Fruit fly (Drosophila melanogaster) whole organism, embryonic: ENCODE results near the gene CG45049.

ENCODE experiments used
- Abd-B ChIP-seq: fragments of 200-800 bp; sonication (Bioruptor generic); optimal IDR thresholded peaks from 2 replicates; lab custom pipeline; 2018; ENCODE audit warnings: missing biosample characterization, mild to moderate bottlenecking, missing genetic modification characterization, moderate library complexity
- C15 ChIP-seq: fragments of 200-800 bp; sonication (Bioruptor generic); IDR thresholded peaks from 3 replicates; pipeline ENCODE4 v1.3.6; 2022; ENCODE audit warnings: missing biosample characterization, missing genetic modification characterization
- CG10462 ChIP-seq: fragments of 200-800 bp; sonication (Bioruptor generic); optimal IDR thresholded peaks from 2 replicates; lab custom pipeline; 2016; ENCODE audit warnings: missing biosample characterization, missing genetic modification characterization
- CG10543 ChIP-seq: fragments of 200-800 bp; sonication (Bioruptor generic); optimal IDR thresholded peaks from 3 replicates; lab custom pipeline; 2017; ENCODE audit warnings: missing biosample characterization, mild to moderate bottlenecking, missing genetic modification characterization, moderate library complexity
- CG10979 ChIP-seq: fragments of 200-800 bp; sonication (Bioruptor generic); optimal IDR thresholded peaks from 2 replicates; lab custom pipeline; 2018; ENCODE audit warnings: missing biosample characterization, mild to moderate bottlenecking, missing genetic modification characterization, moderate library complexity
- CG11398 ChIP-seq: fragments of 200-800 bp; sonication (Bioruptor generic); optimal IDR thresholded peaks from 2 replicates; lab custom pipeline; 2016; ENCODE audit warnings: missing biosample characterization, missing genetic modification characterization
- CG11696 ChIP-seq: fragments of 200-800 bp; sonication (Bioruptor generic); IDR thresholded peaks from 2 replicates; pipeline ENCODE4 v1.3.6; 2022; ENCODE audit warnings: missing biosample characterization, missing genetic modification characterization
- CG13624 ChIP-seq: fragments of 200-800 bp; sonication (Bioruptor generic); optimal IDR thresholded peaks from 2 replicates; lab custom pipeline; 2016; ENCODE audit warnings: missing biosample characterization, missing genetic modification characterization
- CG14441 ChIP-seq: fragments of 200-800 bp; sonication (Bioruptor generic); IDR thresholded peaks from 2 replicates; pipeline ENCODE4 v1.3.6; 2022; ENCODE audit warnings: missing biosample characterization, missing genetic modification characterization
- CG1602 ChIP-seq: fragments of 200-800 bp; sonication (Bioruptor generic); optimal IDR thresholded peaks from 3 replicates; lab custom pipeline; 2016; ENCODE audit warnings: missing biosample characterization, missing genetic modification characterization
- CG16863 ChIP-seq: fragments of 200-800 bp; sonication (Bioruptor generic); optimal IDR thresholded peaks from 3 replicates; lab custom pipeline; 2016; ENCODE audit warnings: missing biosample characterization, missing genetic modification characterization
- CG2120 ChIP-seq: fragments of 200-800 bp; sonication (Bioruptor generic); optimal IDR thresholded peaks from 3 replicates; lab custom pipeline; 2016; ENCODE audit warnings: missing biosample characterization, missing genetic modification characterization
- CG31365 ChIP-seq: fragments of 200-800 bp; sonication (Bioruptor generic); optimal IDR thresholded peaks from 2 replicates; lab custom pipeline; 2018; ENCODE audit warnings: missing biosample characterization, mild to moderate bottlenecking, missing genetic modification characterization
- CG31441 ChIP-seq: fragments of 200-800 bp; sonication (Bioruptor generic); IDR thresholded peaks from 2 replicates; pipeline ENCODE4 v1.3.6; 2022; ENCODE audit warnings: missing biosample characterization, missing genetic modification characterization
- CG3726 ChIP-seq: fragments of 200-800 bp; sonication (Bioruptor generic); IDR thresholded peaks from 3 replicates; pipeline ENCODE4, ENCODE4 v1.3.6; 2022; ENCODE audit warnings: missing biosample characterization, missing genetic modification characterization
- CG4424 ChIP-seq: fragments of 200-800 bp; sonication (Bioruptor generic); optimal IDR thresholded peaks from 3 replicates; lab custom pipeline; 2016; ENCODE audit warnings: missing biosample characterization, missing genetic modification characterization
- CG4617 ChIP-seq: fragments of 200-800 bp; sonication (Bioruptor generic); optimal IDR thresholded peaks from 3 replicates; lab custom pipeline; 2016; ENCODE audit warnings: missing biosample characterization, missing genetic modification characterization, borderline replicate concordance
- CG6813 ChIP-seq: fragments of 200-800 bp; sonication (Bioruptor generic); optimal IDR thresholded peaks from 2 replicates; lab custom pipeline; 2017; ENCODE audit warnings: missing biosample characterization, missing genetic modification characterization, mild to moderate bottlenecking, moderate library complexity, missing genetic modification reagents
- CG9876 ChIP-seq: fragments of 200-800 bp; sonication (Bioruptor generic); optimal IDR thresholded peaks from 2 replicates; lab custom pipeline; 2016; ENCODE audit warnings: missing biosample characterization, missing genetic modification characterization
- CTCF ChIP-seq: fragments of 200-800 bp; sonication (Bioruptor generic); optimal IDR thresholded peaks from 2 replicates; lab custom pipeline; 2017; ENCODE audit warnings: missing biosample characterization, mild to moderate bottlenecking, missing genetic modification characterization, moderate library complexity
- Doc3 ChIP-seq: fragments of 200-800 bp; sonication (Bioruptor generic); IDR thresholded peaks from 3 replicates; pipeline ENCODE4 v1.3.6; 2022; ENCODE audit warnings: missing biosample characterization, missing genetic modification characterization; ENCODE audit not compliant: partially characterized antibody
- Elba2 ChIP-seq: fragments of 200-800 bp; sonication (Bioruptor generic); optimal IDR thresholded peaks from 3 replicates; lab custom pipeline; 2016; ENCODE audit warnings: missing biosample characterization, missing genetic modification characterization
- MTF-1 ChIP-seq: fragments of 200-800 bp; sonication (Bioruptor generic); optimal IDR thresholded peaks from 2 replicates; lab custom pipeline; 2018; ENCODE audit warnings: missing biosample characterization, mild to moderate bottlenecking, missing genetic modification characterization, borderline replicate concordance
- NC2β ChIP-seq: fragments of 200-800 bp; sonication (Bioruptor generic); optimal IDR thresholded peaks from 2 replicates; lab custom pipeline; 2016; ENCODE audit warnings: missing biosample characterization, missing genetic modification characterization
- Nf-YA ChIP-seq: fragments of 200-800 bp; sonication (Bioruptor generic); IDR thresholded peaks from 2 replicates; pipeline ENCODE4 v1.3.6; 2022; ENCODE audit warnings: missing biosample characterization, missing genetic modification characterization
- Nf-YB ChIP-seq: fragments of 200-800 bp; sonication (Bioruptor generic); optimal IDR thresholded peaks from 3 replicates; lab custom pipeline; 2019; ENCODE audit warnings: missing biosample characterization, mild to moderate bottlenecking, missing genetic modification characterization, moderate library complexity
- Rfx ChIP-seq: fragments of 200-800 bp; sonication (Bioruptor generic); IDR thresholded peaks from 2 replicates; pipeline ENCODE4 v1.3.6; 2022; ENCODE audit warnings: missing biosample characterization, missing genetic modification characterization
- Side ChIP-seq: fragments of 200-800 bp; sonication (Bioruptor generic); optimal IDR thresholded peaks from 2 replicates; lab custom pipeline; 2016; ENCODE audit warnings: missing biosample characterization, missing genetic modification characterization
- Ssrp ChIP-seq: fragments of 200-800 bp; sonication (Bioruptor generic); optimal IDR thresholded peaks from 2 replicates; lab custom pipeline; 2018; ENCODE audit warnings: missing biosample characterization, mild to moderate bottlenecking, missing genetic modification characterization, moderate library complexity
- abd-A ChIP-seq: fragments of 200-800 bp; sonication (Bioruptor generic); optimal IDR thresholded peaks from 3 replicates; lab custom pipeline; 2019; ENCODE audit warnings: missing biosample characterization, mild to moderate bottlenecking, missing genetic modification characterization, moderate library complexity
- bbx ChIP-seq: fragments of 200-800 bp; sonication (Bioruptor generic); IDR thresholded peaks from 2 replicates; pipeline ENCODE4 v1.3.6; 2022; ENCODE audit warnings: missing biosample characterization, missing genetic modification characterization; ENCODE audit not compliant: partially characterized antibody
- dati ChIP-seq: fragments of 200-800 bp; sonication (Bioruptor generic); IDR thresholded peaks from 2 replicates; pipeline ENCODE4 v1.3.6; 2022; ENCODE audit warnings: missing biosample characterization, missing genetic modification characterization
- dmrt11E ChIP-seq: fragments of 200-800 bp; sonication (Bioruptor generic); optimal IDR thresholded peaks from 3 replicates; lab custom pipeline; 2018; ENCODE audit warnings: missing biosample characterization, mild to moderate bottlenecking, missing genetic modification characterization, moderate library complexity
- ems ChIP-seq: fragments of 200-800 bp; sonication (Bioruptor generic); optimal IDR thresholded peaks from 3 replicates; lab custom pipeline; 2016; ENCODE audit warnings: missing biosample characterization, missing genetic modification characterization
- gcm2 ChIP-seq: fragments of 200-800 bp; sonication (Bioruptor generic); optimal IDR thresholded peaks from 2 replicates; lab custom pipeline; 2016; ENCODE audit warnings: missing biosample characterization, missing genetic modification characterization
- grn ChIP-seq: fragments of 200-800 bp; sonication (Bioruptor generic); optimal IDR thresholded peaks from 3 replicates; lab custom pipeline; 2017; ENCODE audit warnings: missing biosample characterization, missing genetic modification characterization
- gro ChIP-seq: fragments of 200-800 bp; sonication (Bioruptor generic); optimal IDR thresholded peaks from 2 replicates; lab custom pipeline; 2016; ENCODE audit warnings: missing biosample characterization, missing genetic modification characterization
- gsb ChIP-seq: fragments of 200-800 bp; sonication (Bioruptor generic); IDR thresholded peaks from 2 replicates; pipeline ENCODE4 v1.3.6; 2022; ENCODE audit warnings: missing biosample characterization, missing genetic modification characterization
- hkb ChIP-seq, 2 experiments: fragments of 200-800 bp in 1 of 2; fragments of >200 bp in 1 of 2; sonication (Bioruptor generic) in 1 of 2; IDR thresholded peaks in 1 of 2; optimal IDR thresholded peaks in 1 of 2; 2 replicates each; pipeline versions ENCODE4 v1.3.6 to Lab custom; 2017 to 2022; ENCODE audit warnings: missing biosample characterization in 1 of 2, missing genetic modification characterization in 1 of 2
- klu ChIP-seq: fragments of 200-800 bp; sonication (Bioruptor generic); IDR thresholded peaks from 2 replicates; pipeline ENCODE4 v1.3.6; 2022; ENCODE audit warnings: missing biosample characterization, missing genetic modification characterization
- kni ChIP-seq: fragments of 200-800 bp; sonication (Bioruptor generic); optimal IDR thresholded peaks from 3 replicates; lab custom pipeline; 2017; ENCODE audit warnings: mild to moderate bottlenecking, missing biosample characterization, missing genetic modification reagents, missing genetic modification characterization
- org-1 ChIP-seq: fragments of 200-800 bp; sonication (Bioruptor generic); optimal IDR thresholded peaks from 2 replicates; lab custom pipeline; 2017; ENCODE audit warnings: missing biosample characterization, missing genetic modification characterization
- pb ChIP-seq: fragments of 200-800 bp; sonication (Bioruptor generic); optimal IDR thresholded peaks from 3 replicates; lab custom pipeline; 2016; ENCODE audit warnings: missing biosample characterization, missing genetic modification characterization
- pros ChIP-seq: fragments of 200-800 bp; sonication (Bioruptor generic); optimal IDR thresholded peaks from 3 replicates; lab custom pipeline; 2019; ENCODE audit warnings: missing biosample characterization, mild to moderate bottlenecking, missing genetic modification characterization, moderate library complexity
- pum ChIP-seq: fragments of 200-800 bp; sonication (Bioruptor generic); optimal IDR thresholded peaks from 2 replicates; lab custom pipeline; 2016; ENCODE audit warnings: missing biosample characterization, missing genetic modification characterization
- pzg ChIP-seq: fragments of 200-800 bp; sonication (Bioruptor generic); optimal IDR thresholded peaks from 3 replicates; lab custom pipeline; 2018; ENCODE audit warnings: missing biosample characterization, mild to moderate bottlenecking, missing genetic modification characterization, moderate library complexity
- schlank ChIP-seq: fragments of 200-800 bp; sonication (Bioruptor generic); optimal IDR thresholded peaks from 2 replicates; lab custom pipeline; 2018; ENCODE audit warnings: missing biosample characterization, mild to moderate bottlenecking, missing genetic modification characterization
- shn ChIP-seq: fragments of 200-800 bp; sonication (Bioruptor generic); optimal IDR thresholded peaks from 3 replicates; lab custom pipeline; 2016; ENCODE audit warnings: missing biosample characterization, missing genetic modification characterization
- unpg ChIP-seq: fragments of 200-800 bp; sonication (Bioruptor generic); optimal IDR thresholded peaks from 3 replicates; lab custom pipeline; 2018; ENCODE audit warnings: missing biosample characterization, mild to moderate bottlenecking, missing genetic modification characterization, moderate library complexity
- yki ChIP-seq: fragments of >200 bp; optimal IDR thresholded peaks from 3 replicates; lab custom pipeline; 2018
- zfh2 ChIP-seq: fragments of 200-800 bp; sonication (Bioruptor generic); optimal IDR thresholded peaks from 2 replicates; lab custom pipeline; 2016; ENCODE audit warnings: missing biosample characterization, missing genetic modification characterization

The CG45049 gene

DNA sequence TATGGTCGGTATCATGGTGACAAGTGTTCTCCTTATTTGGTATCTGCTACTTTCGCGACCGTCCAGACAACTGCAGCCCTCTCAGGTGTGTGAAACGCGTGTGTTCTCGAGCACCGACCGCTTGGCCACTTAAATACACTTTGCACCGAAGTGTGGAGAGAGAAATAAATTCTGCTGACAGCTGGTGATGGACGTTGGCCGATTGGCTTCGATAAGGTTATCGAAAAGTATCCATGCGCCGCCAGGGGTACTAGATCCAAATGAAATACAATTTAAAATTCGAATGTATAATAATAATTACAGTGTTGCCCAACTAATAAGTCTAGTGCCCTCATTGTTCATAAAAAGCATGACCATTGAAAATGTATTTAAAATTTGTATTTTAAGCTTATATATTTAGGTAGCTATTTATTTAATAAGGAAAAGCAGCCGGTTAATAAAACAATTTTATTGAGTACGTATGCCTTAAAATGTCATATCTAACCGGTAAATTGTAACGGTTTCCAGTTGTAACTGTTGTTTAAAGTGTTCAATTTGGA, 40.4 kb upstream of the CG45049 start, which contains the start of the genes Gclm and CG17625 (continued):
- peak; percentile 38 for TF ChIP-seq dmrt11E
- TF ChIP-seq ems (GFP tag; lab: Kevin White, UChicago): peak; percentile 14
- 0 out of 2 replicates have a peak, but pooled peaks have one; percentile 32 for TF ChIP-seq gsb (GFP tag; lab: Robert Waterston, UW)
- peak; percentile 31 for TF ChIP-seq CG10543 (GFP tag; lab: Kevin White, UChicago)
- TF ChIP-seq CTCF (GFP tag; lab: Kevin White, UChicago): peak; percentile 32
- TF ChIP-seq CG14441: peak; percentile 49; the same call in 1 of the 2 replicates
- TF ChIP-seq abd-A (tag; lab: Kevin White, UChicago): no peak
- peak; percentile 22 for TF ChIP-seq schlank
- no peak for TF ChIP-seq Elba2 (GFP tag; lab: Kevin White, UChicago)
- peak; percentile 57 for TF ChIP-seq gro (GFP tag; lab: Kevin White, UChicago)
- peak; percentile 43 for TF ChIP-seq CG6813 (GFP tag; lab: Kevin White, UChicago)
- TF ChIP-seq dati: no peak
- TF ChIP-seq yki (lab: Kevin White, UChicago): no peak
- TF ChIP-seq bbx (GFP tag; lab: Robert Waterston, UW): peak; percentile 84
- TF ChIP-seq CG1602 (GFP tag; lab: Kevin White, UChicago): peak; percentile 34
- TF ChIP-seq CG16863: no peak
- TF ChIP-seq Abd-B (GFP tag; lab: Kevin White, UChicago): peak; percentile 75
- TF ChIP-seq gcm2 (GFP tag; lab: Kevin White, UChicago): no peak
- TF ChIP-seq Nf-YB (GFP tag; lab: Kevin White, UChicago): peak; percentile 23
- no peak for TF ChIP-seq CG11398 (GFP tag; lab: Kevin White, UChicago)
- no peak for TF ChIP-seq org-1
- peak; percentile 63 for TF ChIP-seq Side
- no peak for TF ChIP-seq Nf-YA (GFP tag; lab: Robert Waterston, UW)
- TF ChIP-seq grn (GFP tag; lab: Kevin White, UChicago): no peak
- peak; percentile 49 for TF ChIP-seq zfh2 (GFP tag; lab: Kevin White, UChicago)
- TF ChIP-seq MTF-1 (GFP tag; lab: Kevin White, UChicago): peak; percentile 7
- peak; percentile 36 for TF ChIP-seq CG10979 (tag; lab: Kevin White, UChicago)
- peak; percentile 41 for TF ChIP-seq CG4424 (GFP tag; lab: Kevin White, UChicago)
- TF ChIP-seq CG11696 (GFP tag; lab: Robert Waterston, UW): no peak
- no peak for TF ChIP-seq CG9876 (GFP tag; lab: Kevin White, UChicago)
- TF ChIP-seq pb (GFP tag; lab: Kevin White, UChicago): no peak
- TF ChIP-seq Ssrp (tag; lab: Kevin White, UChicago): peak; percentile 39
- peak; percentile 66 for TF ChIP-seq Rfx (GFP tag; lab: Robert Waterston, UW)
- peak; percentile 52; the same call in 1 of the 2 replicates for TF ChIP-seq CG31441 (GFP tag; lab: Robert Waterston, UW)
- peak; percentile 4 for TF ChIP-seq NC2β (GFP tag; lab: Kevin White, UChicago)
- TF ChIP-seq CG3726 (GFP tag; lab: Robert Waterston, UW): no peak
- no peak for TF ChIP-seq CG4617 (GFP tag; lab: Kevin White, UChicago)
- TF ChIP-seq CG13624 (GFP tag; lab: Kevin White, UChicago): peak; percentile 26
- no peak for TF ChIP-seq C15 (GFP tag; lab: Robert Waterston, UW)
- no peak for TF ChIP-seq pum (GFP tag; lab: Kevin White, UChicago)
- TF ChIP-seq CG2120 (GFP tag; lab: Kevin White, UChicago): peak; percentile 78
- TF ChIP-seq pros (GFP tag; lab: Kevin White, UChicago): no peak
- peak; percentile 42 for TF ChIP-seq unpg (GFP tag; lab: Kevin White, UChicago)
- peak; percentile 39 for TF ChIP-seq CG31365 (tag; lab: Kevin White, UChicago)
- peak; percentile 18 for TF ChIP-seq CG10462
- TF ChIP-seq shn (GFP tag; lab: Kevin White, UChicago): peak; percentile 11
- peak; percentile 35; the same call in 1 of the 2 replicates for TF ChIP-seq klu (GFP tag; lab: Robert Waterston, UW)
- TF ChIP-seq Doc3 (GFP tag; lab: Robert Waterston, UW): peak; percentile 41; the same call in 1 of the 3 replicates
- TF ChIP-seq pzg (GFP tag; lab: Kevin White, UChicago): peak; percentile 82
- TF ChIP-seq kni: no peak
- no peak for TF ChIP-seq hkb (optimal IDR thresholded peaks at IDR 0.05; lab: Kevin White, UChicago)
- peak; percentile 44; the same call in 1 of the 2 replicates for TF ChIP-seq hkb (GFP tag; IDR thresholded peaks at IDR 0.05; lab: Robert Waterston, UW)
